Fruit fly (Drosophila melanogaster) whole organism, adult: ENCODE data around the gene Nulp1.

ENCODE experiments used
- CG12768 ChIP-seq: fragments of 200-800 bp; sonication (Bioruptor generic); optimal IDR thresholded peaks from 2 replicates; lab custom pipeline; 2017; ENCODE audit warnings: missing biosample characterization, missing genetic modification characterization, mild to moderate bottlenecking, moderate library complexity, missing genetic modification reagents
- CG7101 ChIP-seq: fragments of 200-800 bp; sonication (Bioruptor generic); optimal IDR thresholded peaks from 2 replicates; lab custom pipeline; 2018; ENCODE audit warnings: missing biosample characterization, mild to moderate bottlenecking, missing genetic modification characterization, moderate library complexity

dm6 chr3L:8158715-8159380 lies 48.7 kb downstream of the Nulp1 start, which contains the start of gene CG42445:
- TF ChIP-seq CG12768 (GFP tag; lab: Kevin White, UChicago) = no peak
- no peak for TF ChIP-seq CG7101 (tag; lab: Kevin White, UChicago)
